Fruit fly (Drosophila melanogaster) whole organism, embryonic: ENCODE data around the gene CG10909.

Experiments
- Blimp-1 ChIP-seq: fragments of 200-800 bp; sonication (Bioruptor generic); optimal IDR thresholded peaks from 3 replicates; lab custom pipeline; 2018; ENCODE audit warnings: missing biosample characterization, missing genetic modification characterization, mild to moderate bottlenecking, moderate library complexity, missing genetic modification reagents
- BtbVII ChIP-seq: fragments of 200-800 bp; sonication (Bioruptor generic); optimal IDR thresholded peaks from 3 replicates; lab custom pipeline; 2017; ENCODE audit warnings: missing biosample characterization, mild to moderate bottlenecking, missing genetic modification characterization
- Bteb2 ChIP-seq: fragments of 200-800 bp; sonication (Bioruptor generic); optimal IDR thresholded peaks from 2 replicates; lab custom pipeline; 2016; ENCODE audit warnings: missing biosample characterization, missing genetic modification characterization
- CG10209 ChIP-seq: fragments of 200-800 bp; sonication (Bioruptor generic); optimal IDR thresholded peaks from 3 replicates; lab custom pipeline; 2017; ENCODE audit warnings: missing biosample characterization, mild to moderate bottlenecking, missing genetic modification characterization, missing genetic modification reagents
- CG10959 ChIP-seq: fragments of 200-800 bp; sonication (Bioruptor generic); IDR thresholded peaks from 2 replicates; pipeline ENCODE4 v1.3.6; 2022; ENCODE audit warnings: missing biosample characterization, missing genetic modification characterization
- CG11456 ChIP-seq: fragments of 200-800 bp; sonication (Bioruptor generic); IDR thresholded peaks from 3 replicates; pipeline ENCODE4 v1.3.6; 2022; ENCODE audit warnings: missing biosample characterization, missing genetic modification characterization
- CG11560 ChIP-seq: fragments of 200-800 bp; sonication (Bioruptor generic); IDR thresholded peaks from 3 replicates; pipeline ENCODE4 v1.3.6; 2022; ENCODE audit warnings: missing biosample characterization, missing genetic modification characterization
- CG12219 ChIP-seq: fragments of 200-800 bp; sonication (Bioruptor generic); optimal IDR thresholded peaks from 3 replicates; lab custom pipeline; 2018; ENCODE audit warnings: missing biosample characterization, mild to moderate bottlenecking, missing genetic modification characterization
- CG12942 ChIP-seq: fragments of 200-800 bp; sonication (Bioruptor generic); optimal IDR thresholded peaks from 3 replicates; lab custom pipeline; 2016; ENCODE audit warnings: missing biosample characterization, missing genetic modification characterization
- CG18764 ChIP-seq: fragments of 200-800 bp; sonication (Bioruptor generic); optimal IDR thresholded peaks from 3 replicates; lab custom pipeline; 2016; ENCODE audit warnings: missing biosample characterization, missing genetic modification characterization
- CG31224 ChIP-seq: fragments of 200-800 bp; sonication (Bioruptor generic); IDR thresholded peaks from 2 replicates; pipeline ENCODE4 v1.3.6; 2022; ENCODE audit warnings: missing biosample characterization, missing genetic modification characterization
- CG3163 ChIP-seq: fragments of 200-800 bp; sonication (Bioruptor generic); optimal IDR thresholded peaks from 3 replicates; lab custom pipeline; 2016; ENCODE audit warnings: missing biosample characterization, missing genetic modification characterization
- CG42726 ChIP-seq: fragments of 200-800 bp; sonication (Bioruptor generic); IDR thresholded peaks from 2 replicates; pipeline ENCODE4 v1.3.6; 2022; ENCODE audit warnings: missing biosample characterization, missing genetic modification characterization; ENCODE audit not compliant: partially characterized antibody
- CG4360 ChIP-seq: fragments of 200-800 bp; sonication (Bioruptor generic); IDR thresholded peaks from 2 replicates; pipeline ENCODE4 v1.3.6; 2022; ENCODE audit warnings: missing biosample characterization, missing genetic modification characterization
- CG6175 ChIP-seq: fragments of 200-800 bp; sonication (Bioruptor generic); IDR thresholded peaks from 3 replicates; pipeline ENCODE4 v1.3.6; 2022; ENCODE audit warnings: missing biosample characterization, missing genetic modification characterization
- CG6689 ChIP-seq: fragments of 200-800 bp; sonication (Bioruptor generic); IDR thresholded peaks from 2 replicates; pipeline ENCODE4 v1.3.6; 2022; ENCODE audit warnings: missing biosample characterization, missing genetic modification characterization
- CG8388 ChIP-seq: fragments of 200-800 bp; sonication (Bioruptor generic); optimal IDR thresholded peaks from 2 replicates; lab custom pipeline; 2019; ENCODE audit warnings: missing biosample characterization, mild to moderate bottlenecking, missing genetic modification characterization, moderate library complexity
- CHES-1-like ChIP-seq: fragments of 200-800 bp; sonication (Bioruptor generic); optimal IDR thresholded peaks from 2 replicates; lab custom pipeline; 2016; ENCODE audit warnings: missing biosample characterization, missing genetic modification characterization
- Deaf1 ChIP-seq: fragments of 200-800 bp; optimal IDR thresholded peaks from 3 replicates; lab custom pipeline; 2019; ENCODE audit warnings: missing biosample characterization, mild to moderate bottlenecking, missing genetic modification characterization, moderate library complexity
- Dll ChIP-seq: fragments of 200-800 bp; sonication (Bioruptor generic); IDR thresholded peaks from 4 replicates; pipeline ENCODE4 v1.3.6; 2022; ENCODE audit warnings: missing biosample characterization, missing genetic modification characterization; ENCODE audit not compliant: partially characterized antibody
- Drgx ChIP-seq: fragments of 200-800 bp; sonication (Bioruptor generic); IDR thresholded peaks from 2 replicates; pipeline ENCODE4 v1.3.6; 2022; ENCODE audit warnings: missing biosample characterization, missing genetic modification characterization
- HLH3B ChIP-seq: fragments of 200-800 bp; sonication (Bioruptor generic); IDR thresholded peaks from 2 replicates; pipeline ENCODE4 v1.3.6; 2022; ENCODE audit warnings: missing biosample characterization, missing genetic modification characterization
- HLH54F ChIP-seq: fragments of 200-800 bp; sonication (Bioruptor generic); optimal IDR thresholded peaks from 3 replicates; lab custom pipeline; 2016; ENCODE audit warnings: missing biosample characterization, missing genetic modification characterization
- Hmr ChIP-seq: fragments of 200-800 bp; sonication (Bioruptor generic); optimal IDR thresholded peaks from 3 replicates; lab custom pipeline; 2017; ENCODE audit warnings: mild to moderate bottlenecking, missing biosample characterization, missing genetic modification reagents, missing genetic modification characterization
- Hsf ChIP-seq: fragments of 200-800 bp; sonication (Bioruptor generic); optimal IDR thresholded peaks from 3 replicates; lab custom pipeline; 2016; ENCODE audit warnings: missing biosample characterization, missing genetic modification characterization
- MESR4 ChIP-seq: fragments of 200-800 bp; sonication (Bioruptor generic); optimal IDR thresholded peaks from 2 replicates; lab custom pipeline; 2018; ENCODE audit warnings: missing biosample characterization, mild to moderate bottlenecking, missing genetic modification characterization, moderate library complexity
- Med ChIP-seq: fragments of 200-800 bp; sonication (Bioruptor generic); peaks from one replicate; lab custom pipeline; 2016; ENCODE audit warnings: missing biosample characterization, missing genetic modification characterization, mild to moderate bottlenecking, inconsistent platforms, moderate library complexity
- NK7.1 ChIP-seq: fragments of 200-800 bp; sonication (Bioruptor generic); optimal IDR thresholded peaks from 3 replicates; lab custom pipeline; 2016; ENCODE audit warnings: missing biosample characterization, missing genetic modification characterization
- Ptx1 ChIP-seq: fragments of 200-800 bp; sonication (Bioruptor generic); IDR thresholded peaks from 2 replicates; pipeline ENCODE4 v1.3.6; 2022; ENCODE audit warnings: missing biosample characterization, missing genetic modification characterization
- Trl ChIP-seq, 3 experiments: fragments of >200 bp in 2 of 3; fragments of 200-800 bp in 1 of 3; sonication (Bioruptor generic) in 1 of 3; optimal IDR thresholded peaks; 2 replicates in 1 of 3; 3 replicates in 2 of 3; lab custom pipeline; 2016 to 2017; ENCODE audit warnings: missing biosample characterization in 1 of 3, missing genetic modification characterization in 1 of 3
- chif ChIP-seq, 2 experiments: fragments of 200-800 bp; sonication (Bioruptor generic); optimal IDR thresholded peaks; 3 replicates each; lab custom pipeline; 2016; ENCODE audit warnings: missing biosample characterization in 2 of 2, missing genetic modification characterization in 2 of 2
- chinmo ChIP-seq: fragments of 200-800 bp; sonication (Bioruptor generic); IDR thresholded peaks from 4 replicates; pipeline ENCODE4 v1.3.6; 2022; ENCODE audit warnings: missing biosample characterization, missing genetic modification characterization; ENCODE audit not compliant: partially characterized antibody
- corto ChIP-seq: fragments of 200-800 bp; sonication (Bioruptor generic); optimal IDR thresholded peaks from 2 replicates; lab custom pipeline; 2016; ENCODE audit warnings: missing biosample characterization, mild to moderate bottlenecking, missing genetic modification characterization, moderate library complexity
- dan ChIP-seq: fragments of 200-800 bp; sonication (Bioruptor generic); IDR thresholded peaks from 2 replicates; pipeline ENCODE4 v1.3.6; 2022; ENCODE audit warnings: missing biosample characterization, missing genetic modification characterization
- exex ChIP-seq: fragments of 200-800 bp; sonication (Bioruptor generic); optimal IDR thresholded peaks from 4 replicates; lab custom pipeline; 2018; ENCODE audit warnings: missing biosample characterization, mild to moderate bottlenecking, missing genetic modification characterization, moderate library complexity
- fd96Cb ChIP-seq: fragments of 200-800 bp; sonication (Bioruptor generic); optimal IDR thresholded peaks from 2 replicates; lab custom pipeline; 2018; ENCODE audit warnings: missing biosample characterization, mild to moderate bottlenecking, missing genetic modification characterization, moderate library complexity
- gcm ChIP-seq: fragments of 200-800 bp; sonication (Bioruptor generic); optimal IDR thresholded peaks from 2 replicates; lab custom pipeline; 2019; ENCODE audit warnings: missing biosample characterization, mild to moderate bottlenecking, missing genetic modification characterization, moderate library complexity
- gem ChIP-seq: fragments of 200-800 bp; sonication (Bioruptor generic); optimal IDR thresholded peaks from 2 replicates; lab custom pipeline; 2019; ENCODE audit warnings: missing biosample characterization, mild to moderate bottlenecking, missing genetic modification characterization, moderate library complexity
- kni ChIP-seq: fragments of 200-800 bp; sonication (Bioruptor generic); optimal IDR thresholded peaks from 3 replicates; lab custom pipeline; 2017; ENCODE audit warnings: mild to moderate bottlenecking, missing biosample characterization, missing genetic modification reagents, missing genetic modification characterization
- lab ChIP-seq: fragments of 200-800 bp; sonication (Bioruptor generic); optimal IDR thresholded peaks from 3 replicates; lab custom pipeline; 2017; ENCODE audit warnings: missing biosample characterization, missing genetic modification characterization, mild to moderate bottlenecking, moderate library complexity, missing genetic modification reagents
- mirr ChIP-seq: fragments of 200-800 bp; sonication (Bioruptor generic); optimal IDR thresholded peaks from 3 replicates; lab custom pipeline; 2018; ENCODE audit warnings: missing biosample characterization, mild to moderate bottlenecking, missing genetic modification characterization
- prd ChIP-seq, 3 experiments: fragments of >200 bp in 2 of 3; fragments of 200-800 bp in 1 of 3; sonication (Bioruptor generic) in 1 of 3; optimal IDR thresholded peaks in 2 of 3; IDR thresholded peaks in 1 of 3; 2 replicates in 2 of 3; 3 replicates in 1 of 3; pipeline versions ENCODE4 v1.3.6 to Lab custom; 2017 to 2022; ENCODE audit warnings: missing biosample characterization in 1 of 3, missing genetic modification characterization in 1 of 3
- pum ChIP-seq: fragments of 200-800 bp; sonication (Bioruptor generic); optimal IDR thresholded peaks from 2 replicates; lab custom pipeline; 2016; ENCODE audit warnings: missing biosample characterization, missing genetic modification characterization
- row ChIP-seq: fragments of 200-800 bp; sonication (Bioruptor generic); IDR thresholded peaks from 3 replicates; pipeline ENCODE4 v1.3.6; 2022; ENCODE audit warnings: missing biosample characterization, missing genetic modification characterization
- sens ChIP-seq: fragments of 200-800 bp; sonication (Bioruptor generic); peaks from one replicate; lab custom pipeline; 2016; ENCODE audit warnings: missing biosample characterization, missing genetic modification characterization
- sens-2 ChIP-seq: fragments of 200-800 bp; sonication (Bioruptor generic); IDR thresholded peaks from 2 replicates; pipeline ENCODE4 v1.3.6; 2022; ENCODE audit warnings: missing biosample characterization, missing genetic modification characterization
- tup ChIP-seq: fragments of 200-800 bp; sonication (Bioruptor generic); optimal IDR thresholded peaks from 2 replicates; lab custom pipeline; 2016; ENCODE audit warnings: missing biosample characterization, mild to moderate bottlenecking, missing genetic modification characterization, moderate library complexity
- unc-4 ChIP-seq: fragments of 200-800 bp; sonication (Bioruptor generic); IDR thresholded peaks from 2 replicates; pipeline ENCODE4 v1.3.6; 2022; ENCODE audit warnings: missing biosample characterization, missing genetic modification characterization; ENCODE audit not compliant: partially characterized antibody

CG10909 gene

DNA sequence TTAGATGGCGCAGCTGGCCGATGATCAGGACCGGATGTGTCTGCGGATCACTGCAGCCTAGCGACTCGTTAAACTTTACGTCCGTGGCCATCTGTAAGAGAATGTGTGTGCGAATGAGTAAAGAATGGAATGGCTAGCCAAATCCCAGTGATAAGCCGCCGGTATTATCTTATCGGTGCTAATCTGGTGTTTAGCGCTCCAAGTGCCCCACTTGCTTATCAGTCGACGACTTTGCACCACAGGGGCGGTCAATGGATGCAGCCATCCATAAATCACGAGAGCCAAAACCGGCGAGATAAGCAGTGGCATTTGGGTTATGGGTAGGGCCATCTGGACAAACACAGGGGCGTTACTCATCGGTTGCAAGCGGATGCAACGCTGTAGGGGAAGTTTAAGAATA, 49.1 kb upstream of the CG10909 start (continued):
- no peak for TF ChIP-seq MESR4 (GFP tag; lab: Kevin White, UChicago)
- 0 out of 2 replicates have a peak, but pooled peaks have one; percentile 5 for TF ChIP-seq CG10959
- TF ChIP-seq pum = no peak
- TF ChIP-seq exex (tag; lab: Kevin White, UChicago) = peak; percentile 62
- TF ChIP-seq CG11560 = no peak
- TF ChIP-seq CG42726 (GFP tag; lab: Robert Waterston, UW) = no peak
- TF ChIP-seq fd96Cb (tag; lab: Kevin White, UChicago) = no peak
- 0 out of 2 replicates have a peak, but pooled peaks have one; percentile 29 for TF ChIP-seq sens-2 (GFP tag; lab: Robert Waterston, UW)
- no peak for TF ChIP-seq NK7.1 (GFP tag; lab: Kevin White, UChicago)
- no peak for TF ChIP-seq Dll (GFP tag; lab: Robert Waterston, UW)
- no peak for TF ChIP-seq CG12219 (GFP tag; lab: Kevin White, UChicago)
- TF ChIP-seq CG6175 (GFP tag; lab: Robert Waterston, UW) = peak; percentile 65; the same call in 2 of the 3 replicates
- TF ChIP-seq CG4360 (GFP tag; lab: Robert Waterston, UW) = no peak
- peak; percentile 77; the same call in 1 of the 4 replicates for TF ChIP-seq chinmo (GFP tag; lab: Robert Waterston, UW)
- TF ChIP-seq Drgx (GFP tag; lab: Robert Waterston, UW) = no peak
- TF ChIP-seq BtbVII (GFP tag; lab: Kevin White, UChicago) = no peak
- TF ChIP-seq kni (GFP tag; lab: Kevin White, UChicago) = no peak
- no peak for TF ChIP-seq CG18764 (GFP tag; lab: Kevin White, UChicago)
- no peak for TF ChIP-seq Hsf (GFP tag; lab: Kevin White, UChicago)
- TF ChIP-seq CG8388 (GFP tag; lab: Kevin White, UChicago) = no peak
- TF ChIP-seq corto (GFP tag; lab: Kevin White, UChicago) = peak; percentile 18
- TF ChIP-seq unc-4 (GFP tag; lab: Robert Waterston, UW) = no peak
- TF ChIP-seq Ptx1 (GFP tag; lab: Robert Waterston, UW) = no peak
- no peak for TF ChIP-seq CHES-1-like
- TF ChIP-seq mirr (GFP tag; lab: Kevin White, UChicago) = peak; percentile 35
- TF ChIP-seq Hmr (GFP tag; lab: Kevin White, UChicago) = no peak
- TF ChIP-seq HLH54F (GFP tag; lab: Kevin White, UChicago) = no peak
- no peak for TF ChIP-seq Blimp-1 (GFP tag; lab: Kevin White, UChicago)

DNA sequence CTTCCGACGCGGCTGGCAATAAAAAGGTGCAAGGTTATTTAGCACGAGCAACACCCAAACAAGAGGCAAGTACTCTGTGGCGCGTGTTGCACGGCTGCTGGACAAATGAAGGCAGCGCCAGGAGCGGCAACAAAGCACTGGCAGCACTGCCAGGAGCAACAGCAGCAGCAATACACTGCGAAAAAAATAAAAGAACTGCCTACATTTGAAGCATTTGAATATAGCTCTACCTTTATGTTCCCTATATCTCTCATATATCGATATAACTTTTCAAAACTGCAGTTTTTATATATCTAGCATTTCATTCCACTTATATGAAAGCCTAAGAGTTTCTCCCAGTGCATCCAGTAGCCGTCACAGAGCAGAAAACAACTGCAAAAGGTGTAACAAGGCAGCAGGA, 46.3 kb upstream of the CG10909 start:
- TF ChIP-seq row (GFP tag; lab: Robert Waterston, UW) (0 out of 3 replicates have a peak, but pooled peaks have one; percentile 13), prd (optimal IDR thresholded peaks at IDR 0.05; lab: Kevin White, UChicago) (no peak), prd (GFP tag; IDR thresholded peaks at IDR 0.05; lab: Robert Waterston, UW) (peak; percentile 42; the same call in 1 of the 3 replicates), gem (tag; lab: Kevin White, UChicago) (peak; percentile 2), chif (GFP tag; optimal IDR thresholded peaks at IDR 0.05; lab: Kevin White, UChicago) (peak in 1 of 2 experiments; percentile 3), sens (GFP tag; lab: Kevin White, UChicago) (peak; percentile 47), CG12942 (no peak), CG6689 (0 out of 2 replicates have a peak, but pooled peaks have one; percentile 13), CG10209 (GFP tag; lab: Kevin White, UChicago) (no peak), mirr (GFP tag; lab: Kevin White, UChicago) (no peak)
- TF ChIP-seq, all 482 proteins: peak for 6

dm6 chr3R:12915811-12916210, 4.7 kb upstream of the CG10909 start, which contains the start of gene beat-Vb:
TSS of gene beat-Vb (plus strand) at chr3R:12916056.
- TF ChIP-seq gcm (no peak), CG31224 (no peak), Med (GFP tag; lab: Kevin White, UChicago) (no peak), CG3163 (GFP tag; lab: Kevin White, UChicago) (peak; percentile 16), lab (GFP tag; lab: Kevin White, UChicago) (no peak), dan (GFP tag; lab: Robert Waterston, UW) (no peak), HLH3B (no peak), Trl (optimal IDR thresholded peaks at IDR 0.05; lab: Kevin White, UChicago) (peak; percentile 13 to 21), Trl (GFP tag; optimal IDR thresholded peaks at IDR 0.05; lab: Kevin White, UChicago) (no peak), CG11456 (GFP tag; lab: Robert Waterston, UW) (no peak), Bteb2 (GFP tag; lab: Kevin White, UChicago) (no peak), Deaf1 (tag; lab: Kevin White, UChicago) (peak; percentile 92), tup (GFP tag; lab: Kevin White, UChicago) (no peak)
